Worm (Caenorhabditis elegans) whole organism, midembryonic: Measurements from ENCODE around the gene Y94H6A.12.

Experiments used
- med-1 ChIP-seq: sonication (generic microtip); optimal IDR thresholded peaks from 2 replicates; lab custom pipeline; 2017; ENCODE audit warnings: missing genetic modification characterization, mild to moderate bottlenecking, missing compliant biosample characterization, antibody characterized with exemption, missing genetic modification reagents; ENCODE audit not compliant: insufficient read depth
- tab-1 ChIP-seq: fragments of 200-800 bp; sonication (Bioruptor generic); IDR thresholded peaks from 2 replicates; pipeline ENCODE4 v1.3.6; 2022; ENCODE audit warnings: missing genetic modification characterization, missing compliant biosample characterization
- ztf-29 ChIP-seq: fragments of 200-800 bp; sonication (Bioruptor generic); IDR thresholded peaks from 2 replicates; pipeline ENCODE4 v1.3.6; 2022; ENCODE audit warnings: missing genetic modification reagents, missing genetic modification characterization, missing compliant biosample characterization

The Y94H6A.12 gene

DNA sequence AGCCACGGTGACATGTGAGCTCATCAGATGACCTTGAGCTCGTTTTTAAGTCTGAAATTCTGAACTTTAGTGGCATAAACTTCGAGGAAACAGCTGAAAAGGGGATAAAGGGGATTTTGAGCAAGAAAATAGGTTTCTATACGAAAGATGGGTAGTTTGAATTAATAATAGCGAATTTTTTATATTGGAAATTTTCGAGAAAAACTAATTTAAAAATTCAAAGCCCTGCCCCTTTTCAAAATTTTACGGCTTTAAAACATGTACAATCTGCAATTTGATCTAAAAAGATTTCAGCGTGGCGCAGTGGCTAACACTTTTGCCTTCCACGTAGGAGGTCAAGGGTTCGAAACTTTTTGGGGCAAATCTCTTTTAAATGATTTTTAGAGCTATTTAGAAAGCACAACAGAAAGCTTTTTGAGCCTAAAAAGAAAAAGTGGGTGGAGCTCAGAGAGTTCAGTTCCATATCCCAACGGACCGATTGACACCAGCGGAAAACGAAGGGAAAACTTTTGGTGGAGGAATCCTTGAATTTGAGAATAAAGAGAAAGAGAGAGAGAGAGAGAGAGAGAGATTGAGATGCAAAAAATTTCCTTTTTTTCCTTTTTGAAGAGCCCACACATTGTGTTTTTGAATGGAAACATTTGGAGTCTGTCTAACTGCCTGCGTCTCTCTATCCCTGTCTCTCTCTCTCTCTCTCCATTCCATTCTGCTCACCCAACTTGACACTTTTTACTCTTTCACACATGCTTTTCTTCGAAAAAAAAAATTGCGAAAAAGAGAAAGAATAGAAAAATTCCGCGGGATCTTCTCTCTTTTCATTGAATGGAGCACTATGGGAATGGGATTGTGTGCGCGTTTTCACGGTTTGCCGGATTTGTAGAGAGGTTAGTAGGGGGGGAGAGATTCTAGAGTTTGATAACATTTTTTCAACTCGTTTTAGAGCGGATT lies 48.6 kb downstream of the Y94H6A.12 start, which contains the start of gene Y69A2AR.31:
TSS of gene Y69A2AR.31 (minus strand) at position 51 of the 948 bp plus-strand sequence.
- TF ChIP-seq tab-1 (GFP tag; lab: Robert Waterston, UW): no peak
- TF ChIP-seq ztf-29: no peak
- TF ChIP-seq med-1 (GFP tag; lab: Kevin White, UChicago): no peak
